Worm (Caenorhabditis elegans) whole organism, L4 larva: Measurements from ENCODE around the gene frm-7.

Source experiments
- nhr-237 ChIP-seq: sonication (generic microtip); optimal IDR thresholded peaks from 2 replicates; lab custom pipeline; 2017; ENCODE audit warnings: missing biosample characterization, missing genetic modification characterization
- unc-39 ChIP-seq: sonication (generic microtip); optimal IDR thresholded peaks from 2 replicates; lab custom pipeline; 2017; ENCODE audit warnings: missing biosample characterization, missing genetic modification characterization
- ztf-7 ChIP-seq: fragments of 150-350 bp; optimal IDR thresholded peaks from 2 replicates; lab custom pipeline; 2014; ENCODE audit warnings: missing biosample characterization, missing genetic modification characterization

- TF ChIP-seq unc-39 (no peak), ztf-7 (tag; lab: Kevin White, UChicago) (no peak), nhr-237 (no peak)
These were observed 26.9 kb downstream of the frm-7 start for ce11 chrV:12329173-12329572.
